Worm (Caenorhabditis elegans): Measurements from ENCODE around the gene pkc-3.

- no peak for TF ChIP-seq him-1 (tag; optimal IDR thresholded peaks at IDR 0.05)
- no peak for TF ChIP-seq dao-5 (tag; optimal IDR thresholded peaks at IDR 0.05)
Measured at ce11 chrII:5417905-5418304, 38.1 kb downstream of the pkc-3 start.
